Fruit fly (Drosophila melanogaster) whole organism, wandering third instar larva: Measurements from ENCODE around the gene Jhbp4.

Experiments
- Abd-B ChIP-seq: fragments of >200 bp; optimal IDR thresholded peaks from 2 replicates; lab custom pipeline; 2017; ENCODE audit warnings: missing biosample characterization, missing genetic modification characterization
- CrebA ChIP-seq: fragments of 200-800 bp; sonication (Bioruptor generic); optimal IDR thresholded peaks from 2 replicates; lab custom pipeline; 2016; ENCODE audit warnings: missing biosample characterization, mild to moderate bottlenecking, missing genetic modification characterization, borderline replicate concordance
- Dfd ChIP-seq: fragments of >200 bp; optimal IDR thresholded peaks from 2 replicates; lab custom pipeline; 2017; ENCODE audit warnings: missing biosample characterization, missing genetic modification characterization
- Dif ChIP-seq: fragments of 200-275, 200-300 bp; sonication (Bioruptor generic); optimal IDR thresholded peaks from 2 replicates; lab custom pipeline; 2018; ENCODE audit warnings: missing biosample characterization, missing genetic modification characterization; ENCODE audit not compliant: partially characterized antibody
- GATAd ChIP-seq: sonication (Bioruptor generic); optimal IDR thresholded peaks from 2 replicates; lab custom pipeline; 2016; ENCODE audit warnings: missing biosample characterization, missing genetic modification characterization
- Hnf4 ChIP-seq: fragments of 200-800 bp; sonication (Bioruptor generic); optimal IDR thresholded peaks from 2 replicates; lab custom pipeline; 2016; ENCODE audit warnings: missing biosample characterization, mild to moderate bottlenecking, missing genetic modification characterization
- Hr78 ChIP-seq: fragments of >200 bp; optimal IDR thresholded peaks from 2 replicates; lab custom pipeline; 2017; ENCODE audit warnings: missing biosample characterization, missing genetic modification characterization
- Hr83 ChIP-seq: fragments of 200-300 bp; sonication (Bioruptor generic); optimal IDR thresholded peaks from 2 replicates; lab custom pipeline; 2016; ENCODE audit warnings: missing biosample characterization, mild to moderate bottlenecking, missing genetic modification characterization, moderate library complexity; ENCODE audit not compliant: poor library complexity, severe bottlenecking
- Mio ChIP-seq: sonication (Bioruptor generic); optimal IDR thresholded peaks from 2 replicates; lab custom pipeline; 2016; ENCODE audit warnings: missing biosample characterization, missing genetic modification characterization
- Myc ChIP-seq: fragments of >200 bp; optimal IDR thresholded peaks from 2 replicates; lab custom pipeline; 2017
- N ChIP-seq: fragments of >200 bp; optimal IDR thresholded peaks from 2 replicates; lab custom pipeline; 2018; ENCODE audit warnings: missing biosample characterization, missing external identifiers, missing genetic modification characterization
- OdsH ChIP-seq: fragments of 200-800 bp; sonication (Bioruptor generic); optimal IDR thresholded peaks from 2 replicates; lab custom pipeline; 2016; ENCODE audit warnings: missing biosample characterization, mild to moderate bottlenecking, missing genetic modification characterization
- Rel ChIP-seq, 2 experiments: fragments of 200-800 bp; sonication (Bioruptor generic) in 1 of 2; optimal IDR thresholded peaks; 2 replicates in 1 of 2; 3 replicates in 1 of 2; lab custom pipeline; 2016 to 2019; ENCODE audit warnings: mild to moderate bottlenecking in 2 of 2, missing biosample characterization in 2 of 2, missing genetic modification characterization in 2 of 2, moderate library complexity in 1 of 2
- Sp1 ChIP-seq: fragments of 200-800 bp; sonication (Bioruptor generic); optimal IDR thresholded peaks from 3 replicates; lab custom pipeline; 2019; ENCODE audit warnings: missing biosample characterization, mild to moderate bottlenecking, missing genetic modification characterization, moderate library complexity
- Vsx2 ChIP-seq: fragments of 200-300, 225-300 bp; sonication (Bioruptor generic); optimal IDR thresholded peaks from 2 replicates; lab custom pipeline; 2018; ENCODE audit warnings: missing biosample characterization, missing genetic modification characterization; ENCODE audit not compliant: partially characterized antibody
- brk ChIP-seq: fragments of 200-800 bp; sonication (Bioruptor generic); optimal IDR thresholded peaks from 2 replicates; lab custom pipeline; 2016; ENCODE audit warnings: missing biosample characterization, mild to moderate bottlenecking, missing genetic modification characterization
- dl ChIP-seq, 2 experiments: fragments of 175-275, 200-275 bp in 1 of 2; fragments of 200-275 bp in 1 of 2; sonication (Bioruptor generic); optimal IDR thresholded peaks; lab custom pipeline; 2018; ENCODE audit warnings: mild to moderate bottlenecking in 2 of 2, missing biosample characterization in 2 of 2, missing genetic modification characterization in 2 of 2, moderate library complexity in 2 of 2; ENCODE audit not compliant: partially characterized antibody in 2 of 2, insufficient read depth in 1 of 2
- dmrt93B ChIP-seq: fragments of 200-800 bp; sonication (Bioruptor generic); optimal IDR thresholded peaks from 2 replicates; lab custom pipeline; 2018; ENCODE audit warnings: missing biosample characterization, mild to moderate bottlenecking, missing genetic modification characterization
- dsf ChIP-seq: sonication (Bioruptor generic); optimal IDR thresholded peaks from 2 replicates; lab custom pipeline; 2016; ENCODE audit warnings: missing biosample characterization, missing genetic modification characterization, borderline replicate concordance
- ey ChIP-seq: fragments of 200-800 bp; sonication (Bioruptor generic); optimal IDR thresholded peaks from 2 replicates; lab custom pipeline; 2016; ENCODE audit warnings: missing biosample characterization, missing genetic modification characterization
- foxo ChIP-seq, 2 experiments: fragments of 200-800 bp; sonication (Bioruptor generic); optimal IDR thresholded peaks; 2 replicates in 1 of 2; 3 replicates in 1 of 2; lab custom pipeline; 2016 to 2017; ENCODE audit warnings: missing biosample characterization in 2 of 2, missing genetic modification characterization in 2 of 2
- fru ChIP-seq: fragments of 200-800 bp; sonication (Bioruptor generic); optimal IDR thresholded peaks from 3 replicates; lab custom pipeline; 2016; ENCODE audit warnings: missing biosample characterization, mild to moderate bottlenecking, missing genetic modification characterization
- h ChIP-seq: fragments of 200-800 bp; sonication (Bioruptor generic); optimal IDR thresholded peaks from 3 replicates; lab custom pipeline; 2016; ENCODE audit warnings: missing biosample characterization, mild to moderate bottlenecking, missing genetic modification characterization
- jim ChIP-seq: fragments of 175-275, 200-325 bp; sonication (Bioruptor generic); optimal IDR thresholded peaks from 2 replicates; lab custom pipeline; 2016; ENCODE audit warnings: missing biosample characterization, mild to moderate bottlenecking, missing genetic modification characterization
- lola ChIP-seq: fragments of >200 bp; optimal IDR thresholded peaks from 2 replicates; lab custom pipeline; 2017; ENCODE audit warnings: missing biosample characterization, missing genetic modification characterization
- pan ChIP-seq: fragments of >200 bp; optimal IDR thresholded peaks from 2 replicates; lab custom pipeline; 2017
- psq ChIP-seq: fragments of 200-800 bp; sonication (Bioruptor generic); optimal IDR thresholded peaks from 3 replicates; lab custom pipeline; 2017; ENCODE audit warnings: missing biosample characterization, mild to moderate bottlenecking, missing genetic modification characterization, moderate library complexity
- rgr ChIP-seq: fragments of 200-800 bp; sonication (Bioruptor generic); optimal IDR thresholded peaks from 3 replicates; lab custom pipeline; 2016; ENCODE audit warnings: missing biosample characterization, mild to moderate bottlenecking, missing genetic modification characterization
- sv ChIP-seq: fragments of 200-800 bp; sonication (Bioruptor generic); optimal IDR thresholded peaks from 3 replicates; lab custom pipeline; 2016; ENCODE audit warnings: missing biosample characterization, missing genetic modification characterization
- tai ChIP-seq: sonication (Bioruptor generic); optimal IDR thresholded peaks from 2 replicates; lab custom pipeline; 2016; ENCODE audit warnings: missing biosample characterization, missing genetic modification characterization
- usp ChIP-seq: fragments of >200 bp; optimal IDR thresholded peaks from 2 replicates; lab custom pipeline; 2017; ENCODE audit warnings: missing biosample characterization, missing genetic modification characterization

Gene Jhbp4

DNA sequence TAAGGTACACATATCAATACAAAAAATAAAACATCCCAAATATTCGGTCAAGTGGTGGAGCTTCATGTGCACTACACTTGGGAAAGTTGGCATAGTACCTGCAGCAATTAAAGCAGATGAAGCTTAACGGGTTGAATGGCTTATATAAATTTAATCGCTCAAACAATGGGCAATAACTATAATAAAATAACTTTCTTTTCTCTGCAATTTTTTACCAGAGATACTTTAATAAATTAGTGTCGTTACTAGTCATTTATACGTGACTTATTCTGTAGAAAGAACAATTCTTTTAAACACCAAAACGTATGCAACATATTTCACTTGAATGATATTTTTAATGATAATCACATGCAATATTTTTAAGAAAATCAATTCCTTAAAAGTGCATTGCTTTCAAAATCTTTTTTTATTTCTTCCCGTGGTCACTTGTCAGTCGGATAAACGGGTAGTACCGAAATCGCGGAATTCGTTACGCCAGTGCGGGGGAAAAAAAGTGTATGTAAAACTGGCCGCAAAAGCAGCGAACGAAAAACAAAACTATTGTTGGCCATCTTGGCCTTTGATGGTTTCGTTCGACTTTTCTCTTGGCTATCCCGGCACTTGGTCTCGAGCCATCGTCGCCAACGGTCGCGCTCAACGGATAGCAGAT lies at the start of gene Jhbp4:
TSS of gene Jhbp4 (plus strand) at position 599 of the 649 bp plus-strand sequence.
- TF ChIP-seq Hnf4 (GFP tag; lab: Kevin White, UChicago), result no peak
- TF ChIP-seq Myc, result peak; percentile 19

DNA sequence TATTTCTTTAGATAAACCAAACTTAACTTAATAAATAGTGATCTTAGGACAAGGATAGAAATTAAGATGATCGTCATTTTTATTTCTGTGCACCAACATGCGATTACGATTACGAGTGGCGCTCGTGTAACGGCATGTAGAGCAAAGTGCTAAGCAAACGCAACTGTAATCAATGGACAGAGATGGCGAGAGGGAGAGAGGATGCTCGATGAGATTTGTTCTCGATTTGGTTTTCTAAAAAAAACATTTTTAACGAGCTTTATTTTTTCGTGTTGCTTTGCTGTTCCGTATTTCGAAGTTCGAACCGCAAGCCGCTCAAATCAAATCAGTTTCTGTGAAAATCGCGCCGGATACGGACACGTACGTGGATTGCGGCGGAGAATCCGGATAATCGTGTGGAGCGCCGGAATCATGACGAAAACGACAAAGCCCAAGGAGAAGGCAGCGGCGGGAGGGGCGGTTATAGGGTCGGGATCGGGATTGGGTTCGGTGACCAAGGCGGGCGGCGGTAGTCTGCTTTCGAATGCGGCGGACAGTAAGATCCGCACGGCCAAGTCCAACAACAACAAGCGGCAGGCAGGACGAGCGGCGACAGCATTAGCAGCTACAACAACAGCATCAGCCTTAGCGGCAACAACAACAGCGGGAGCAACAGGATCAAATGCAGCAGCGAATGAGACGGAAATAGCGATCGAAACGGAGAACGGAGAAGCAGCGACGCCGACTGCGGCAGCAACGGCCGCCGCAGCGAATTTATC lies 49.3 kb upstream of the Jhbp4 start:
- TF ChIP-seq dmrt93B (no peak), GATAd (GFP tag; lab: Kevin White, UChicago) (no peak), psq (GFP tag; lab: Kevin White, UChicago) (no peak), Mio (no peak)

DNA sequence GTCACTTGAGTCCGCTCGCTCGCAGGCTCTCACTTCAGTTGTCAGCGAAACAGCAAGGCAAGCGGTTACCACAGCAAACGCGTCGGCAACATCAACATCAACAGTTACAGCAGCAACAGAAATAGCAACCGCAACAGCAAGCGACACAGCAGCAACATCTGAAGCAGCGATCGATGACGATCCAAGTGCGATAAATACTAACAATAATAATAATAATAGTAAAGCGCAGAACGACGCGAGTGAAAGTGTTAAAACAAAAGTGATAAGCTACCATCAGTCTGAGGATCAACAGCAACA lies 48.8 kb upstream of the Jhbp4 start:
- TF ChIP-seq Hr78 (GFP tag; lab: Kevin White, UChicago) (no peak), sv (GFP tag; lab: Kevin White, UChicago) (no peak), pan (lab: Kevin White, UChicago) (no peak), psq (GFP tag; lab: Kevin White, UChicago) (no peak), Sp1 (no peak), Dif (GFP tag; lab: Kevin White, UChicago) (no peak), rgr (GFP tag; lab: Kevin White, UChicago) (no peak), Rel (GFP tag; optimal IDR thresholded peaks at IDR 0.05; lab: Kevin White, UChicago) (no peak), Rel (tag; optimal IDR thresholded peaks at IDR 0.05; lab: Kevin White, UChicago) (no peak), OdsH (GFP tag; lab: Kevin White, UChicago) (no peak)
- TF ChIP-seq, all 38 proteins: peak for 0

DNA sequence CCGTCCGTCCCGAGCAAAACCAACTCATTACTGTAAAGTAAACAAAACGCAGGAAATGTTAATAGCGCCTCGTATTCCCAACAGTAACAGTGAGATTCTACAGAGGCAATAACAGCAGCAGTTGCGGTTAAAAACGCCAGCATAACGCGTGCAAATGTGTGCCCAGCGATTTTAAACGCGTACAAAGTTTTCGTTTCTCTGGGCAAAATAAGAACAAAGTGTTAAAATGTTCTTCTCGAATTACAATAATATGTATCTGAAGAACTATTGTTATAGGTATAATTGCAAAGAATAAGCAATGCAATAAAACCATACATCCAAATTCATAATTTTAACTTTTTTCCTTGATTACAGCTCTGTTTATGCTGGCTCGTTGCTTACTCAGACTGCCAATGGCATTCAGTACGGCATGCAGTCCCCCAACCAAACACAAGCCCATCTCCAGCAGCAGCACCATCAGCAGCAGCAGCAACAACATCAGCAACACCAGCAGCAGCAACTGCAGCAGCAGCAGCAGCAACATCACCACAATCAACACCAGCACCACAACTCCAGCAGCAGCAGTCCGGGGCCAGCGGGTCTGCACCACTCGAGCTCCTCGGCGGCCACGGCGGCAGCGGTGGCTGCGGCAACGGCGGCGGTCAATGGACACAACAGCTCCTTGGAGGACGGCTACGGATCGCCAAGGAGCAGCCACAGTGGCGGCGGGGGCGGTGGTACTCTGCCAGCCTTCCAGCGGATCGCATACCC lies 44.2 kb upstream of the Jhbp4 start:
- TF ChIP-seq Dfd, result peak; percentile 94
- TF ChIP-seq Myc, result peak; percentile 82
- no peak for TF ChIP-seq N (GFP tag; lab: Kevin White, UChicago)

DNA sequence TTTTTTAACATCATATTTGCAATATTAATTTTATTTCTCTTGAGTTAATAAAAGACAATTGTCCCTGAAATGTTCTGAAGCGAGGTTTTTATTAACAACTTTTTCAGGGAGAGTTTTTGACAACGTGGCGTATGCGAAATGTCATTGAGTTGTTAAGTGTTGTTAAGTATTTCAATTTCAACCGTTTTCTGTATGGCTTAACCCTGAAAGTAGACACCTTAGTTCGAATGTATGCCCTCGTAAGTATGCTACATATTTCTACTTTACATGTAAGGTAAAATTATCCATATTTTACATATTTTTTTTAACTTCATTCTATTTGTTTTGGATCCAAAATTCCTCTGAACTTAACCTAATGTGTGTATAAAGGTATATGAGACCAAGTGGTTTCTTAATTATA lies 39.3 kb upstream of the Jhbp4 start:
- no peak for TF ChIP-seq Rel (GFP tag; optimal IDR thresholded peaks at IDR 0.05; lab: Kevin White, UChicago)
- TF ChIP-seq Rel (tag; optimal IDR thresholded peaks at IDR 0.05; lab: Kevin White, UChicago), result peak; percentile 37
- TF ChIP-seq tai (GFP tag; lab: Kevin White, UChicago), result no peak
- TF ChIP-seq foxo (GFP tag; optimal IDR thresholded peaks at IDR 0.05; lab: Kevin White, UChicago), result peak in 1 of 2 experiments; percentile 12
- TF ChIP-seq lola (GFP tag; lab: Kevin White, UChicago), result no peak
- TF ChIP-seq h (GFP tag; lab: Kevin White, UChicago), result peak; percentile 36
- TF ChIP-seq Myc, result peak; percentile 73
- no peak for TF ChIP-seq sv (GFP tag; lab: Kevin White, UChicago)
- no peak for TF ChIP-seq Hr78 (GFP tag; lab: Kevin White, UChicago)
- TF ChIP-seq Hnf4 (GFP tag; lab: Kevin White, UChicago), result peak; percentile 29
- no peak for TF ChIP-seq Mio
- TF ChIP-seq N (GFP tag; lab: Kevin White, UChicago), result peak; percentile 52
- TF ChIP-seq OdsH (GFP tag; lab: Kevin White, UChicago), result no peak
- peak; percentile 15 for TF ChIP-seq rgr (GFP tag; lab: Kevin White, UChicago)

DNA sequence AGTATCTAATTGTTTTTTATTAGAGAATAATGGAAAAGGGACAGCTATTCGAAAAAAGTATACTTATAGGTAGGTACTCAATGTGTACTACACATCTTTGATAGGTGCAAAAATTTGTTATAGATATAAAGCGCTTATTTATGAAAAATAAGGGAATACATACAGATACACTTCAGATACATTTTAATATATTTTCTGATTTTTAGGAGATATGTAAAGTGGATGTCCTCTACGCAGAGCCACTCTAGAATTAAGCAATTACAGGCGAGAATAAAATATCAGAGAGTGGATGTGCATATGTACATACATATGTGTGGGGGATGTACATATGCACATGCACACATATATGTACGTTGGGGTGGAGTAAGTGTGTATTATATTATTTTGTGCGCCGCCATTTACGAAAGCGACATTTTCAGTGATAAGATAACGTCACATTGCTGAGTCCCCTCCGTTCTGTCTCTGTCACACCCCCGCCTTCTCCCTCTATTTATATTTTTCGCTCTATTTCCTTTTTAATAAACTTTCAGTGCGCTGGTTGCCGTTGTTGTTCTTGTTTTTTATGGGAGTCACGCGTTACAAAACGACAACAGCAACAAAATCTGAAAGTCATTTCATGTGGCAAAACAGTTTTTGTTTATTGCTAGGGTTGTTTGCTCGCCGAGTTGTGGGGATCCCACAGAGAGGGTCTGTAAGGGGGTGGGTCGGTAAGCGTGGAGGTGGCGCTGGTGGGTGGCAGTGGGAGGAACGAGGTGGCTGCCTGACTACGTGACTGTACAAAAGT lies 38.4 kb upstream of the Jhbp4 start:
- TF ChIP-seq GATAd (GFP tag; lab: Kevin White, UChicago) (no peak), Hr83 (no peak), Sp1 (no peak), dsf (GFP tag; lab: Kevin White, UChicago) (no peak), Vsx2 (GFP tag; lab: Kevin White, UChicago) (no peak), Mio (no peak), fru (GFP tag; lab: Kevin White, UChicago) (peak; percentile 54), sv (GFP tag; lab: Kevin White, UChicago) (no peak), brk (GFP tag; lab: Kevin White, UChicago) (peak; percentile 35), Myc (no peak), Abd-B (GFP tag; lab: Kevin White, UChicago) (no peak), dl (GFP tag; optimal IDR thresholded peaks at IDR 0.05; lab: Kevin White, UChicago; ENCODE audit: insufficient read depth in 1 of 2, partially characterized antibody in 2 of 2) (no peak), Hnf4 (GFP tag; lab: Kevin White, UChicago) (no peak), Rel (GFP tag; optimal IDR thresholded peaks at IDR 0.05; lab: Kevin White, UChicago) (no peak), Rel (tag; optimal IDR thresholded peaks at IDR 0.05; lab: Kevin White, UChicago) (peak; percentile 97), rgr (GFP tag; lab: Kevin White, UChicago) (peak; percentile 13), ey (GFP tag; lab: Kevin White, UChicago) (no peak), CrebA (GFP tag; lab: Kevin White, UChicago) (no peak), OdsH (GFP tag; lab: Kevin White, UChicago) (no peak), Dif (GFP tag; lab: Kevin White, UChicago) (no peak), lola (GFP tag; lab: Kevin White, UChicago) (no peak), jim (GFP tag; lab: Kevin White, UChicago) (no peak), N (GFP tag; lab: Kevin White, UChicago) (no peak), psq (GFP tag; lab: Kevin White, UChicago) (no peak), usp (GFP tag; lab: Kevin White, UChicago) (no peak)
